Worm (Caenorhabditis elegans): Measurements from ENCODE around the gene K07F5.6.

The K07F5.6 gene

DNA sequence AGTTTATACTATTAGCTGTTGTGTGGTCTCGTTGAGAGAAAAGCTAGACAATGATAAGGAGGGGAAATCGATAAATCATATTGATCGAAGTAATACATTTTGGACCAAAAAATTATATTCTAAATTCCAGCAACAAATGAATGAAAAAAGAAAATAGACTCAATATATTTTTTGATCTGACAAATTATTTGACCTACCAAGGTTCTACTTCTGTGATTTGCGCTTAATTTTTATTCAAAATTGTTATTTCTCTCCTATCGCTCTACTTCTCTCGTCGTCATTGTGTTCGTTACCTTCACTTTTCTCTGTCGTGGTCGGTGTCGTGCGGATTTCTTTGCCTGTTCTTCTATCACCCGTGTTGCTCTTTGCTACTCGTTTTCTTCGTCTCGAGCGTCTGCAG, 12.5 kb upstream of the K07F5.6 start:
- TF ChIP-seq efl-1 (GFP tag; optimal IDR thresholded peaks at IDR 0.05) = peak; percentile 52
- no peak for TF ChIP-seq T07F8.4 (tag; optimal IDR thresholded peaks at IDR 0.05)
- no peak for TF ChIP-seq akir-1 (GFP tag; optimal IDR thresholded peaks at IDR 0.05)
- TF ChIP-seq xnd-1 (tag; optimal IDR thresholded peaks at IDR 0.05) = peak; percentile 15
- TF ChIP-seq madf-6 (GFP tag; IDR thresholded peaks at IDR 0.05) = peak; percentile 77
- no peak for TF ChIP-seq ccch-3 (GFP tag; optimal IDR thresholded peaks at IDR 0.05)

DNA sequence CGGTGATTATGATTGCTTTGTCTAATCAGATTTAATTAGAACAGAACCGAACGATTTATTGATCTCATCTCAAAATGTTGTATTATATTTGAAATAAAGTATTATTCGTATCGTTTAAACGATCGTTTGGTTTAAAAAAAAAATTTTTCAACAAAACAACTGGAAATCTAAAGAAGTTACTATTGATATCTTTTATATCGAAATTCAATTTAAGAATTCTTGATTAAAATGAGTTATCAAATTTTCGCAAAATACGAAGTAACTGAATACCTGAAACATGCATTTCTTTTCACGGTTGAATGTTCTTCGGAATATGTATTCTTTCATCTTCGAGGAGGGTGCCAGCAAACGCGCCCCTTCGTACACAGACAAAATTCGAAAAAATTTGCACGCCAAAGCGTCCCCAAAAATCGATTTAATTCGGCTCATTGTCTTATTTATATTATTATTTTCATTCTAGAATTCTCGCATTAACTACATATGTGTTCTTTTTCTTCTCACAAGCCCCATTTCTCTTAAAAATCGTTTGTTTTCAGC, 11.5 kb upstream of the K07F5.6 start, which contains the start of gene npp-1:
npp-1 (plus strand) TSS at position 537 of the 537 bp plus-strand sequence.
- TF ChIP-seq attf-6 (GFP tag; IDR thresholded peaks at IDR 0.05) = no peak
- TF ChIP-seq nhr-80 (tag; optimal IDR thresholded peaks at IDR 0.05) = peak; percentile 20
- TF ChIP-seq snpc-4 (GFP tag; optimal IDR thresholded peaks at IDR 0.05) = no peak
- peak in 1 of 4 experiments; percentile 7 for TF ChIP-seq snpc-4 (tag; optimal IDR thresholded peaks at IDR 0.05)
- no peak for TF ChIP-seq nhr-90 (tag; optimal IDR thresholded peaks at IDR 0.05)
- peak; percentile 63 for TF ChIP-seq attf-5 (GFP tag; optimal IDR thresholded peaks at IDR 0.05)
- TF ChIP-seq D2030.7 (GFP tag; IDR thresholded peaks at IDR 0.05) = peak; percentile 22; the same call in 1 of the 2 replicates
- TF ChIP-seq ceh-100 (GFP tag; IDR thresholded peaks at IDR 0.05) = peak; percentile 83
- peak; percentile 18 for TF ChIP-seq F23B12.7 (tag; optimal IDR thresholded peaks at IDR 0.05; ENCODE audit: insufficient read depth)
- no peak for TF ChIP-seq nfya-2 (GFP tag; IDR thresholded peaks at IDR 0.05)
- no peak for TF ChIP-seq hsf-1 (GFP tag; IDR thresholded peaks at IDR 0.05)
- TF ChIP-seq mcd-1 (GFP tag; IDR thresholded peaks at IDR 0.05) = peak; percentile 69
- TF ChIP-seq ceh-27 (GFP tag; optimal IDR thresholded peaks at IDR 0.05) = peak; percentile 9

DNA sequence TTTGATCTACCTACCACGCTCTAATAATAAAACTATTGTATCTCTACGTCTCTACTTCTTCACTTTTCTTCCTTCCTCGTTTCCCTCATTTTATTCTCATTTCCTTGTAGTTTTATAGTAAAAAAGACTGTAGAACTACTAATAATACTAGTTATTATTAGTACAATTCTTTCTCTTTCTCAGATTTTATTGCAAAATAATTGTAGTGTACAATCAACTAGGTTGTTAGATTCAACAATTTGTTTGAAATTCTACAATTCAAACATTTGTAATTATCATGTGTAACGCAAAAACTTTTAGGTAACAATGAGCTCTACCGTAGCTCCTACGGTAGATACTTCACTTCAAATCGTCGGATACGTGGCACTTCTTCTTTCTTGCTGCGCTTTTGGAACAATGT, 9.2 kb upstream of the K07F5.6 start, which contains the start of gene K07F5.12:
K07F5.12 (plus strand) TSS at position 301 of the 400 bp plus-strand sequence.
- TF ChIP-seq attf-6 (GFP tag; IDR thresholded peaks at IDR 0.05) = no peak
- no peak for TF ChIP-seq ztf-25 (GFP tag; IDR thresholded peaks at IDR 0.05)
- no peak for TF ChIP-seq ccch-3 (GFP tag; optimal IDR thresholded peaks at IDR 0.05)
- TF ChIP-seq ZK185.1 (tag; optimal IDR thresholded peaks at IDR 0.05; ENCODE audit: poor library complexity, severe bottlenecking) = no peak
- no peak for TF ChIP-seq ceh-91 (GFP tag; IDR thresholded peaks at IDR 0.05)
- no peak for TF ChIP-seq die-1 (tag; optimal IDR thresholded peaks at IDR 0.05)
- TF ChIP-seq hmg-20 (GFP tag; IDR thresholded peaks at IDR 0.05) = no peak

DNA sequence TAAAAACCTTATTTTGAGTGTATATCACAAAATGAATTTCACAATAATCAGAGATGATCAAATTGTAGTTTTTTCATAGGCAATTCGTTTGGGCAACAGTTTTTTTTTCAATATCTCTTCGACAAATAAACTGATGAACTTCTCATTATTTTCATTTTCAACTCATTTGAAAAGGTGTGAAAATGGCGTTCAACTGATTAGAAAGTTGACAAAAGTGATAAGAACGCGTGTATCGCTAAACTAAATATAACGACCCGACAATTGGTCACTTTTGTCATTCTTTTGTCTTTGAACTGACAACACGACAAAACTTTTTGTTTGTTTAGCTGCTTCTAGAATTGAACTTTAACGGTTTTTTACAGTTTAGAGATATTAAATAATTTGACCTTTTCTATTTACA, 8.5 kb upstream of the K07F5.6 start:
- peak; percentile 28 for TF ChIP-seq nhr-80 (tag; optimal IDR thresholded peaks at IDR 0.05)
- no peak for TF ChIP-seq lsy-27 (tag; optimal IDR thresholded peaks at IDR 0.05; ENCODE audit: borderline replicate concordance, insufficient read depth)
- TF ChIP-seq ets-4 (GFP tag; optimal IDR thresholded peaks at IDR 0.05) = no peak
- TF ChIP-seq nhr-120 (GFP tag; IDR thresholded peaks at IDR 0.05) = no peak
- no peak for TF ChIP-seq ZK185.1 (tag; optimal IDR thresholded peaks at IDR 0.05; ENCODE audit: poor library complexity, severe bottlenecking)
- no peak for TF ChIP-seq lsl-1 (GFP tag; optimal IDR thresholded peaks at IDR 0.05)
- no peak for TF ChIP-seq F52B5.7 (tag; optimal IDR thresholded peaks at IDR 0.05)
- no peak for TF ChIP-seq F39B2.1 (GFP tag; IDR thresholded peaks at IDR 0.05)

DNA sequence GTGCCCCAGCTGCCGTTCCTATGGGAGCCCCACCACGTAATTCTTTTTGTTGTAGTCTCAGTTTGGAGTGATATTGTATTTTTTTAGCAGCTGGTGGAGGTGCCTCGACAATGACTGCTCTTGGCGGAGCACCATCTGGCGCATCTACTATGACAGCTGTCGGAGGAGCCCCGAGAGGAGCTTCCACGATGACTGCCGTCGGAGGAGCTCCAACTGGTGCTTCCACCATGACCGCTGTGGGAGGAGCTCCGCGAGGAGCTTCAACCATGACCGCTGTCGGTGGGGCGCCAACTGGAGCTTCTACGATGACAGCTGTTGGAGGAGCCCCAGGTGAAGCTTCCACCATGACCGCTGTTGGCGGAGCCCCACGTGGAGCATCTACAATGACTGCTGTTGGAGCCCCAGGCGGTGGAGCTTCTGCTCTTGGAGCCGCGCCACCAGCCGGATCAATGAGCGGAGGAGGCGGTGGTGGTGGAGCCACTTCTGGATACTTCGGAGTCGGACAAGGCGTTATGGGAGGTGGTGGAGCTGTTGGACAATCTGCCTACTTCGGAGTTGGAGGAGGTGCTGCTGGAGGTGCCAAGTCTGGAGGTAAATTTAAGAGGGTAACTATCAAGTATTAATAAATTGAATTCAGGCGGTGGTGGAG, 6.5 kb upstream of the K07F5.6 start:
- no peak for TF ChIP-seq D2030.7 (GFP tag; IDR thresholded peaks at IDR 0.05)
- TF ChIP-seq pbrm-1 (GFP tag; IDR thresholded peaks at IDR 0.05) = no peak
- 0 out of 2 replicates have a peak, but pooled peaks have one; percentile 2 for TF ChIP-seq madf-3 (GFP tag; IDR thresholded peaks at IDR 0.05)
- peak; percentile 73 for TF ChIP-seq egrh-3 (GFP tag; IDR thresholded peaks at IDR 0.05)
- TF ChIP-seq repo-1 (tag; optimal IDR thresholded peaks at IDR 0.05) = no peak
- TF ChIP-seq nhr-120 (GFP tag; IDR thresholded peaks at IDR 0.05) = 0 out of 2 replicates have a peak, but pooled peaks have one; percentile 9
- 0 out of 2 replicates have a peak, but pooled peaks have one; percentile 5 for TF ChIP-seq mcd-1 (GFP tag; IDR thresholded peaks at IDR 0.05)
- 0 out of 2 replicates have a peak, but pooled peaks have one; percentile 24 for TF ChIP-seq hlh-26 (GFP tag; conservative IDR thresholded peaks at IDR 0.05)
- no peak for TF ChIP-seq nfya-1 (tag; optimal IDR thresholded peaks at IDR 0.05; ENCODE audit: borderline replicate concordance, insufficient read depth)
- TF ChIP-seq Y56A3A.18 (GFP tag; IDR thresholded peaks at IDR 0.05) = 0 out of 2 replicates have a peak, but pooled peaks have one; percentile 20
- TF ChIP-seq zfh-2 (GFP tag; conservative IDR thresholded peaks at IDR 0.05) = peak; percentile 76
- no peak for TF ChIP-seq hlh-12 (tag; optimal IDR thresholded peaks at IDR 0.05)

Measured in whole organism, young adult.